Fruit fly (Drosophila melanogaster) whole organism, embryonic: ENCODE results near the gene CG7362.

Source experiments
- Abd-B ChIP-seq: fragments of 200-800 bp; sonication (Bioruptor generic); optimal IDR thresholded peaks from 2 replicates; lab custom pipeline; 2018; ENCODE audit warnings: missing biosample characterization, mild to moderate bottlenecking, missing genetic modification characterization, moderate library complexity
- Atf-2 ChIP-seq: fragments of 200-800 bp; sonication (Bioruptor generic); optimal IDR thresholded peaks from 2 replicates; lab custom pipeline; 2016; ENCODE audit warnings: missing biosample characterization, missing genetic modification characterization
- CG10147 ChIP-seq: fragments of 200-800 bp; sonication (Bioruptor generic); optimal IDR thresholded peaks from 2 replicates; lab custom pipeline; 2019; ENCODE audit warnings: missing biosample characterization, mild to moderate bottlenecking, missing genetic modification characterization, moderate library complexity
- CG11695 ChIP-seq: fragments of 200-800 bp; sonication (Bioruptor generic); IDR thresholded peaks from 3 replicates; pipeline ENCODE4 v1.3.6; 2022; ENCODE audit warnings: missing biosample characterization, missing genetic modification characterization
- CG12155 ChIP-seq: fragments of 200-800 bp; sonication (Bioruptor generic); optimal IDR thresholded peaks from 3 replicates; lab custom pipeline; 2016; ENCODE audit warnings: missing biosample characterization, missing genetic modification characterization
- CG12744 ChIP-seq: fragments of 200-800 bp; sonication (Bioruptor generic); optimal IDR thresholded peaks from 2 replicates; lab custom pipeline; 2016; ENCODE audit warnings: missing biosample characterization, missing genetic modification characterization
- CG13123 ChIP-seq: fragments of 200-800 bp; sonication (Bioruptor generic); optimal IDR thresholded peaks from 2 replicates; lab custom pipeline; 2016; ENCODE audit warnings: missing biosample characterization, missing genetic modification characterization
- CG14667 ChIP-seq: fragments of 200-800 bp; sonication (Bioruptor generic); IDR thresholded peaks from 2 replicates; pipeline ENCODE4 v1.3.6; 2022; ENCODE audit warnings: missing biosample characterization, missing genetic modification characterization
- CG15601 ChIP-seq: fragments of 200-800 bp; sonication (Bioruptor generic); optimal IDR thresholded peaks from 3 replicates; lab custom pipeline; 2019; ENCODE audit warnings: missing biosample characterization, mild to moderate bottlenecking, missing genetic modification characterization, moderate library complexity
- CG1603 ChIP-seq: fragments of 200-800 bp; sonication (Bioruptor generic); optimal IDR thresholded peaks from 2 replicates; lab custom pipeline; 2019; ENCODE audit warnings: missing biosample characterization, mild to moderate bottlenecking, missing genetic modification characterization, moderate library complexity
- CG16813 ChIP-seq: fragments of 200-800 bp; sonication (Bioruptor generic); IDR thresholded peaks from 3 replicates; pipeline ENCODE4 v1.3.6; 2022; ENCODE audit warnings: missing biosample characterization, missing genetic modification characterization; ENCODE audit not compliant: partially characterized antibody
- CG17385 ChIP-seq: fragments of 200-800 bp; sonication (Bioruptor generic); optimal IDR thresholded peaks from 3 replicates; lab custom pipeline; 2018; ENCODE audit warnings: missing biosample characterization, mild to moderate bottlenecking, missing genetic modification characterization
- CG17568 ChIP-seq: fragments of 200-800 bp; sonication (Bioruptor generic); optimal IDR thresholded peaks from 2 replicates; lab custom pipeline; 2018; ENCODE audit warnings: missing biosample characterization, mild to moderate bottlenecking, missing genetic modification characterization, moderate library complexity
- CG2129 ChIP-seq: fragments of 200-800 bp; sonication (Bioruptor generic); IDR thresholded peaks from 2 replicates; pipeline ENCODE4 v1.3.6; 2022; ENCODE audit warnings: missing biosample characterization, missing genetic modification characterization; ENCODE audit not compliant: partially characterized antibody
- CG30020 ChIP-seq: fragments of 200-800 bp; optimal IDR thresholded peaks from 2 replicates; lab custom pipeline; 2019; ENCODE audit warnings: missing biosample characterization, mild to moderate bottlenecking, missing genetic modification characterization, moderate library complexity
- CG32772 ChIP-seq: fragments of 200-800 bp; sonication (Bioruptor generic); IDR thresholded peaks from 2 replicates; pipeline ENCODE4 v1.3.6; 2022; ENCODE audit warnings: missing biosample characterization, missing genetic modification characterization
- CG3407 ChIP-seq: fragments of 200-800 bp; sonication (Bioruptor generic); optimal IDR thresholded peaks from 2 replicates; lab custom pipeline; 2018; ENCODE audit warnings: missing biosample characterization, mild to moderate bottlenecking, missing genetic modification characterization
- CG4360 ChIP-seq: fragments of 200-800 bp; sonication (Bioruptor generic); IDR thresholded peaks from 2 replicates; pipeline ENCODE4 v1.3.6; 2022; ENCODE audit warnings: missing biosample characterization, missing genetic modification characterization
- CG4730 ChIP-seq: fragments of 200-800 bp; sonication (Bioruptor generic); IDR thresholded peaks from 2 replicates; pipeline ENCODE4 v1.3.6; 2022; ENCODE audit warnings: missing biosample characterization, missing genetic modification characterization
- CG6791 ChIP-seq: fragments of 200-800 bp; sonication (Bioruptor generic); IDR thresholded peaks from 3 replicates; pipeline ENCODE4 v1.3.6; 2022; ENCODE audit warnings: missing biosample characterization, missing genetic modification characterization; ENCODE audit not compliant: partially characterized antibody
- D19B ChIP-seq: fragments of 200-800 bp; sonication (Bioruptor generic); optimal IDR thresholded peaks from 2 replicates; lab custom pipeline; 2017; ENCODE audit warnings: missing biosample characterization, mild to moderate bottlenecking, missing genetic modification characterization
- ERR ChIP-seq: fragments of 200-800 bp; sonication (Bioruptor generic); optimal IDR thresholded peaks from 2 replicates; lab custom pipeline; 2016; ENCODE audit warnings: missing biosample characterization, missing genetic modification characterization
- Eip74EF ChIP-seq, 2 experiments: fragments of 200-800 bp in 1 of 2; fragments of >200 bp in 1 of 2; sonication (Bioruptor generic) in 1 of 2; optimal IDR thresholded peaks; 2 replicates each; lab custom pipeline; 2017 to 2019; ENCODE audit warnings: missing biosample characterization in 2 of 2, missing genetic modification characterization in 2 of 2, mild to moderate bottlenecking in 1 of 2, moderate library complexity in 1 of 2
- Ets65A ChIP-seq: fragments of 200-800 bp; sonication (Bioruptor generic); peaks from one replicate; lab custom pipeline; 2016; ENCODE audit warnings: missing biosample characterization, missing genetic modification characterization
- Gug ChIP-seq: fragments of 200-800 bp; sonication (Bioruptor generic); IDR thresholded peaks from 4 replicates; pipeline ENCODE4 v1.3.6; 2022; ENCODE audit warnings: missing biosample characterization, missing genetic modification characterization
- MTF-1 ChIP-seq: fragments of 200-800 bp; sonication (Bioruptor generic); optimal IDR thresholded peaks from 2 replicates; lab custom pipeline; 2018; ENCODE audit warnings: missing biosample characterization, mild to moderate bottlenecking, missing genetic modification characterization, borderline replicate concordance
- Pdp1 ChIP-seq, 2 experiments: fragments of 200-800 bp; sonication (Bioruptor generic); optimal IDR thresholded peaks; 3 replicates each; lab custom pipeline; 2016; ENCODE audit warnings: missing biosample characterization in 2 of 2, missing genetic modification characterization in 2 of 2, mild to moderate bottlenecking in 1 of 2, moderate library complexity in 1 of 2
- Ravus ChIP-seq: fragments of 200-800 bp; sonication (Bioruptor generic); IDR thresholded peaks from 2 replicates; pipeline ENCODE4 v1.3.6; 2022; ENCODE audit warnings: missing biosample characterization, missing genetic modification characterization
- Rfx ChIP-seq: fragments of 200-800 bp; sonication (Bioruptor generic); IDR thresholded peaks from 2 replicates; pipeline ENCODE4 v1.3.6; 2022; ENCODE audit warnings: missing biosample characterization, missing genetic modification characterization
- Sry-δ ChIP-seq: fragments of 200-800 bp; sonication (Bioruptor generic); optimal IDR thresholded peaks from 2 replicates; lab custom pipeline; 2016; ENCODE audit warnings: missing biosample characterization, missing genetic modification characterization
- aop ChIP-seq: fragments of 200-800 bp; sonication (Bioruptor generic); IDR thresholded peaks from 2 replicates; pipeline ENCODE4 v1.3.6; 2022; ENCODE audit warnings: missing biosample characterization, missing genetic modification characterization
- cas ChIP-seq: fragments of 200-800 bp; sonication (Bioruptor generic); IDR thresholded peaks from 2 replicates; pipeline ENCODE4 v1.3.6; 2022; ENCODE audit warnings: missing biosample characterization, missing genetic modification characterization
- cato ChIP-seq: fragments of 200-800 bp; sonication (Bioruptor generic); optimal IDR thresholded peaks from 2 replicates; lab custom pipeline; 2016; ENCODE audit warnings: missing biosample characterization, missing genetic modification characterization, borderline replicate concordance
- crol ChIP-seq: fragments of 200-800 bp; sonication (Bioruptor generic); IDR thresholded peaks from 2 replicates; pipeline ENCODE4 v1.3.6; 2022; ENCODE audit warnings: missing biosample characterization, missing genetic modification characterization
- disco-r ChIP-seq: fragments of 200-800 bp; sonication (Bioruptor generic); optimal IDR thresholded peaks from 2 replicates; lab custom pipeline; 2016; ENCODE audit warnings: missing biosample characterization, missing genetic modification characterization
- fu2 ChIP-seq: fragments of 200-800 bp; sonication (Bioruptor generic); optimal IDR thresholded peaks from 2 replicates; lab custom pipeline; 2016; ENCODE audit warnings: missing biosample characterization, missing genetic modification characterization
- grau ChIP-seq: fragments of 200-800 bp; optimal IDR thresholded peaks from 3 replicates; lab custom pipeline; 2019; ENCODE audit warnings: missing biosample characterization, mild to moderate bottlenecking, missing genetic modification characterization, moderate library complexity
- grn ChIP-seq: fragments of 200-800 bp; sonication (Bioruptor generic); optimal IDR thresholded peaks from 3 replicates; lab custom pipeline; 2017; ENCODE audit warnings: missing biosample characterization, missing genetic modification characterization
- klu ChIP-seq: fragments of 200-800 bp; sonication (Bioruptor generic); IDR thresholded peaks from 2 replicates; pipeline ENCODE4 v1.3.6; 2022; ENCODE audit warnings: missing biosample characterization, missing genetic modification characterization
- nerfin-2 ChIP-seq: fragments of 200-800 bp; sonication (Bioruptor generic); IDR thresholded peaks from 2 replicates; pipeline ENCODE4 v1.3.6; 2022; ENCODE audit warnings: missing biosample characterization, missing genetic modification characterization; ENCODE audit not compliant: partially characterized antibody
- onecut ChIP-seq: fragments of 200-800 bp; sonication (Bioruptor generic); IDR thresholded peaks from 2 replicates; pipeline ENCODE4 v1.3.6; 2022; ENCODE audit warnings: missing biosample characterization, missing genetic modification characterization
- pita ChIP-seq: fragments of 200-800 bp; sonication (Bioruptor generic); optimal IDR thresholded peaks from 2 replicates; lab custom pipeline; 2017; ENCODE audit warnings: missing biosample characterization, mild to moderate bottlenecking, missing genetic modification characterization
- psq ChIP-seq: fragments of 200-800 bp; sonication (Bioruptor generic); optimal IDR thresholded peaks from 2 replicates; lab custom pipeline; 2017; ENCODE audit warnings: missing biosample characterization, missing genetic modification characterization
- ranshi ChIP-seq: fragments of 200-800 bp; sonication (Bioruptor generic); IDR thresholded peaks from 2 replicates; pipeline ENCODE4 v1.3.6; 2022; ENCODE audit warnings: missing biosample characterization, missing genetic modification characterization
- repo ChIP-seq: fragments of 200-800 bp; sonication (Bioruptor generic); optimal IDR thresholded peaks from 2 replicates; lab custom pipeline; 2016; ENCODE audit warnings: missing biosample characterization, missing genetic modification characterization
- schlank ChIP-seq: fragments of 200-800 bp; sonication (Bioruptor generic); optimal IDR thresholded peaks from 2 replicates; lab custom pipeline; 2018; ENCODE audit warnings: missing biosample characterization, mild to moderate bottlenecking, missing genetic modification characterization
- seq ChIP-seq: fragments of 200-800 bp; sonication (Bioruptor generic); IDR thresholded peaks from 2 replicates; pipeline ENCODE4 v1.3.6; 2022; ENCODE audit warnings: missing biosample characterization, missing genetic modification characterization
- shn ChIP-seq: fragments of 200-800 bp; sonication (Bioruptor generic); optimal IDR thresholded peaks from 3 replicates; lab custom pipeline; 2016; ENCODE audit warnings: missing biosample characterization, missing genetic modification characterization
- sima ChIP-seq: fragments of 200-800 bp; sonication (Bioruptor generic); optimal IDR thresholded peaks from 2 replicates; lab custom pipeline; 2016; ENCODE audit warnings: missing biosample characterization, missing genetic modification characterization
- tgo ChIP-seq: fragments of 200-800 bp; sonication (Bioruptor generic); IDR thresholded peaks from 3 replicates; pipeline ENCODE4 v1.3.6; 2022; ENCODE audit warnings: missing biosample characterization, missing genetic modification characterization

CG7362 gene

DNA sequence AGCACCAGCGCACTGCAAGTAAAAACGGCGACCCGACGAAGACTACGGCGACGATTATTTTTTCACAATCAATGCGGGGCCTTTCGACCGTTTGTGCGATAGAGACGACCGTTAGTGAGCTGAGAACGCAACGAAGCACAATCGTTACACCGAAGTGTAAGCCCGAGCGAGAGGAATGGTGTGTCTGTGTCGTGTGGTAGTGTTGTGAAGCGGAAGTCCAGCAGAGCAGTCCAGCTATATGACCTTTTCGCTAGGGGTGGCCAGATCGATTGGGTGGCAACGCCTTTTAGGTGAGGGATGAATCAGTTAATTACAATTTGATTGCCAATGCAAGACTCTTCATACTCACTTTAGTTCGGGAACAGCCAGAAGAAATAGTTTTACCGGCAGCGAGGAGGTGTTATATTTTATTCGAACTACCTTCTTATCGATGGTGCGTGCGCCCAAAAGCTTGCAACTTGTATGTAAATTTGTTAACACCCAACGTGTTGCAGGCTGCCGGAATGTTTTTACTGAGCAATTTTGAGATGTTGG, 13.5 kb downstream of the CG7362 start (continued):
- TF ChIP-seq fu2 (GFP tag; lab: Kevin White, UChicago) (peak; percentile 61), crol (GFP tag; lab: Robert Waterston, UW) (peak; percentile 48), seq (peak; percentile 61; the same call in 1 of the 2 replicates), Sry-δ (GFP tag; lab: Kevin White, UChicago) (peak; percentile 52), schlank (tag; lab: Kevin White, UChicago) (peak; percentile 4), CG17385 (peak; percentile 10), CG16813 (GFP tag; lab: Robert Waterston, UW) (no peak; the same call in 1 of the 3 replicates), D19B (GFP tag; lab: Kevin White, UChicago) (no peak), ranshi (GFP tag; lab: Robert Waterston, UW) (peak; percentile 47; the same call in 1 of the 2 replicates), Atf-2 (GFP tag; lab: Kevin White, UChicago) (peak; percentile 52), aop (GFP tag; lab: Robert Waterston, UW) (peak; percentile 7; the same call in 1 of the 2 replicates), MTF-1 (peak; percentile 40), pita (GFP tag; lab: Kevin White, UChicago) (no peak), ERR (peak; percentile 83), CG12744 (GFP tag; lab: Kevin White, UChicago) (no peak), CG10147 (GFP tag; lab: Kevin White, UChicago) (no peak), Ets65A (GFP tag; lab: Kevin White, UChicago) (peak; percentile 99), onecut (GFP tag; lab: Robert Waterston, UW) (peak; percentile 78), CG11695 (GFP tag; lab: Robert Waterston, UW) (no peak), CG30020 (tag; lab: Kevin White, UChicago) (no peak), cato (GFP tag; lab: Kevin White, UChicago) (peak; percentile 47), grau (tag; lab: Kevin White, UChicago) (peak; percentile 54), Pdp1 (GFP tag; optimal IDR thresholded peaks at IDR 0.05; lab: Kevin White, UChicago) (peak; percentile 50 to 65), CG32772 (GFP tag; lab: Robert Waterston, UW) (no peak), CG4730 (GFP tag; lab: Robert Waterston, UW) (peak; percentile 36), nerfin-2 (GFP tag; lab: Robert Waterston, UW) (no peak), CG14667 (GFP tag; lab: Robert Waterston, UW) (peak; percentile 20; the same call in 1 of the 2 replicates), CG6791 (GFP tag; lab: Robert Waterston, UW) (peak; percentile 49; the same call in 2 of the 3 replicates), Eip74EF (GFP tag; optimal IDR thresholded peaks at IDR 0.05; lab: Kevin White, UChicago) (no peak), CG17568 (no peak), tgo (GFP tag; lab: Robert Waterston, UW) (peak; percentile 38; the same call in 2 of the 3 replicates), klu (GFP tag; lab: Robert Waterston, UW) (peak; percentile 47; the same call in 1 of the 2 replicates), CG2129 (GFP tag; lab: Robert Waterston, UW) (no peak), cas (0 out of 2 replicates have a peak, but pooled peaks have one; percentile 21), CG15601 (tag; lab: Kevin White, UChicago) (peak; percentile 31), disco-r (GFP tag; lab: Kevin White, UChicago) (peak; percentile 25), Ravus (GFP tag; lab: Robert Waterston, UW) (no peak), shn (GFP tag; lab: Kevin White, UChicago) (peak; percentile 65), repo (GFP tag; lab: Kevin White, UChicago) (peak; percentile 42), sima (no peak), Rfx (GFP tag; lab: Robert Waterston, UW) (peak; percentile 86), grn (GFP tag; lab: Kevin White, UChicago) (no peak), CG12155 (peak; percentile 74), psq (GFP tag; lab: Kevin White, UChicago) (no peak), Abd-B (GFP tag; lab: Kevin White, UChicago) (peak; percentile 61), CG3407 (GFP tag; lab: Kevin White, UChicago) (no peak), CG4360 (GFP tag; lab: Robert Waterston, UW) (0 out of 2 replicates have a peak, but pooled peaks have one; percentile 40), Gug (GFP tag; lab: Robert Waterston, UW) (peak; percentile 75; the same call in 3 of the 4 replicates), CG1603 (tag; lab: Kevin White, UChicago) (peak; percentile 71), CG13123 (no peak)
